In the genomic region with DNA sequence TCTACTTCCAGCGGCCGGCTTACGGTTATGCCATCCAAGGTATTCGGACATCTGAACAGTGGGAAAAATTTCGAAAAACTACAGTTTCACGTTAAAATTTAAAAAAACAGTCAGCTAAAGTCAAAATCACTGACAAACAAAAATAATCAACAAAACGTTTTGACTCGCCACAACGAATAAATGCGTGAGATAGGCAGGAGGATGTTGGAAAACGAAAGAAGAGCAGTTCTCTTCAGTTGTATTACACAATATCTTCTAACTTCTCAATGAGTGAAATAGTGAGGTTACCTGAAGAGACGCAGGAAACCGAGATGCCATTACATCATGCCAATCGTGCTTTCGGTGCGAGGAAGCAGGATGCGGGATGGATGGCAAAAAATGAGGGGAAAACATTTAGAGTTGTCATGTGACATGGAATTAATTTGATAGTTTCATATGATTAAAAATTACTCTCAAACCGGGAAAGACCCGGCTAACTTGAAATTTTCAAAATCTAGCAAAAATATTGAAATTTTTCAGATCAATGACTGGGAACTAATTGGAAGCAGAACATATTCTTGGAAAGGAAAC, we compare ENCODE assay signal across 2 worm cellular contexts.
TF ChIP-seq lines count a peak whose summit lies in the region.

A gene (minus strand): TSS at position 51 of the 570 bp plus-strand sequence.

TF ChIP-seq in whole organism, L1 larva, 84 proteins besides CTCF, POLR2A, EP300 and RAD21 (continued from another document):
- TF ChIP-seq lin-14 (GFP tag; optimal IDR thresholded peaks at IDR 0.05; lab: Kevin White, UChicago) (peak; percentile 86), elt-3 (tag; optimal IDR thresholded peaks at IDR 0.05; lab: Kevin White, UChicago) (no peak), aly-2 (tag; optimal IDR thresholded peaks at IDR 0.05; lab: Kevin White, UChicago) (no peak), nhr-90 (tag; optimal IDR thresholded peaks at IDR 0.05; lab: Kevin White, UChicago; ENCODE audit: poor library complexity) (no peak), tbx-2 (tag; optimal IDR thresholded peaks at IDR 0.05; lab: Kevin White, UChicago) (no peak), lin-39 (tag; optimal IDR thresholded peaks at IDR 0.05; lab: Kevin White, UChicago) (peak; percentile 41), unc-130 (tag; optimal IDR thresholded peaks at IDR 0.05; lab: Kevin White, UChicago) (no peak), dsc-1 (tag; optimal IDR thresholded peaks at IDR 0.05; lab: Kevin White, UChicago) (peak; percentile 54), nhr-19 (GFP tag; conservative IDR thresholded peaks at IDR 0.05; lab: Robert Waterston, UW) (peak; percentile 56), ceh-90 (tag; optimal IDR thresholded peaks at IDR 0.05; lab: Kevin White, UChicago) (no peak), nhr-47 (tag; optimal IDR thresholded peaks at IDR 0.05; lab: Kevin White, UChicago) (peak; percentile 29), snu-23 (GFP tag; optimal IDR thresholded peaks at IDR 0.05; lab: Kevin White, UChicago) (peak; percentile 62), mep-1 (tag; optimal IDR thresholded peaks at IDR 0.05; lab: Kevin White, UChicago) (peak; percentile 20), fkh-4 (tag; optimal IDR thresholded peaks at IDR 0.05; lab: Kevin White, UChicago; ENCODE audit: borderline replicate concordance) (peak; percentile 6), vab-15 (tag; optimal IDR thresholded peaks at IDR 0.05; lab: Kevin White, UChicago) (no peak), nhr-77 (tag; optimal IDR thresholded peaks at IDR 0.05; lab: Kevin White, UChicago) (no peak), ceh-63 (GFP tag; optimal IDR thresholded peaks at IDR 0.05; lab: Kevin White, UChicago) (peak; percentile 77), zip-4 (GFP tag; optimal IDR thresholded peaks at IDR 0.05; lab: Kevin White, UChicago) (no peak), nhr-71 (tag; optimal IDR thresholded peaks at IDR 0.05; lab: Kevin White, UChicago) (peak; percentile 79)
TF ChIP-seq in whole organism, L1 larva: peak in this region for 18.

TF ChIP-seq in whole organism, L2 larva, 48 proteins besides CTCF, POLR2A, EP300 and RAD21 (continued from another document):
- TF ChIP-seq aly-2 (tag; optimal IDR thresholded peaks at IDR 0.05; lab: Kevin White, UChicago) (no peak), sma-3 (GFP tag; optimal IDR thresholded peaks at IDR 0.05; lab: Kevin White, UChicago) (no peak)
